Worm (Caenorhabditis elegans) whole organism, midembryonic: ENCODE results near the gene T06A10.2.

Experiments
- T22C8.4 ChIP-seq: fragments of 200-800 bp; sonication (Bioruptor generic); IDR thresholded peaks from 2 replicates; pipeline ENCODE4 v1.3.6; 2022; ENCODE audit warnings: missing genetic modification characterization, missing compliant biosample characterization
- cog-1 ChIP-seq: sonication (generic microtip); optimal IDR thresholded peaks from 2 replicates; lab custom pipeline; 2016; ENCODE audit warnings: missing genetic modification characterization, missing compliant biosample characterization
- flt-1 ChIP-seq: fragments of 200-800 bp; sonication (Bioruptor generic); IDR thresholded peaks from 2 replicates; pipeline ENCODE4 v1.3.6; 2022; ENCODE audit warnings: missing genetic modification characterization, missing compliant biosample characterization
- klf-2 ChIP-seq: fragments of 200-800 bp; sonication (Bioruptor generic); conservative IDR thresholded peaks from 2 replicates; pipeline ENCODE4 v1.3.6; 2022; ENCODE audit warnings: missing genetic modification reagents, missing genetic modification characterization, missing compliant biosample characterization
- med-1 ChIP-seq: sonication (generic microtip); optimal IDR thresholded peaks from 2 replicates; lab custom pipeline; 2017; ENCODE audit warnings: missing genetic modification characterization, mild to moderate bottlenecking, missing compliant biosample characterization, antibody characterized with exemption, missing genetic modification reagents; ENCODE audit not compliant: insufficient read depth
- ref-1 ChIP-seq: fragments of 200-800 bp; sonication (Bioruptor generic); conservative IDR thresholded peaks from 2 replicates; pipeline ENCODE4 v1.3.6; 2022; ENCODE audit warnings: missing genetic modification reagents, missing genetic modification characterization, missing compliant biosample characterization
- tab-1 ChIP-seq: fragments of 200-800 bp; sonication (Bioruptor generic); IDR thresholded peaks from 2 replicates; pipeline ENCODE4 v1.3.6; 2022; ENCODE audit warnings: missing genetic modification characterization, missing compliant biosample characterization
- ztf-23 ChIP-seq: fragments of 200-800 bp; sonication (Bioruptor generic); IDR thresholded peaks from 2 replicates; pipeline ENCODE4 v1.3.6; 2022; ENCODE audit warnings: missing genetic modification reagents, missing genetic modification characterization, missing compliant biosample characterization
- ztf-29 ChIP-seq: fragments of 200-800 bp; sonication (Bioruptor generic); IDR thresholded peaks from 2 replicates; pipeline ENCODE4 v1.3.6; 2022; ENCODE audit warnings: missing genetic modification reagents, missing genetic modification characterization, missing compliant biosample characterization

- TF ChIP-seq med-1 (GFP tag; lab: Kevin White, UChicago) (no peak), tab-1 (GFP tag; lab: Robert Waterston, UW) (no peak), flt-1 (GFP tag; lab: Robert Waterston, UW) (no peak), ref-1 (GFP tag; lab: Robert Waterston, UW) (no peak), klf-2 (GFP tag; lab: Robert Waterston, UW) (no peak), T22C8.4 (GFP tag; lab: Robert Waterston, UW) (no peak), ztf-29 (GFP tag; lab: Robert Waterston, UW) (no peak), cog-1 (no peak), ztf-23 (GFP tag; lab: Robert Waterston, UW) (no peak)
Measured at ce11 chrIV:16939001-16939400, 43.6 kb downstream of the T06A10.2 start, which contains the start of gene Y116A8C.10.
